Fruit fly (Drosophila melanogaster): Measurements from ENCODE around the gene CG12182.

DNA sequence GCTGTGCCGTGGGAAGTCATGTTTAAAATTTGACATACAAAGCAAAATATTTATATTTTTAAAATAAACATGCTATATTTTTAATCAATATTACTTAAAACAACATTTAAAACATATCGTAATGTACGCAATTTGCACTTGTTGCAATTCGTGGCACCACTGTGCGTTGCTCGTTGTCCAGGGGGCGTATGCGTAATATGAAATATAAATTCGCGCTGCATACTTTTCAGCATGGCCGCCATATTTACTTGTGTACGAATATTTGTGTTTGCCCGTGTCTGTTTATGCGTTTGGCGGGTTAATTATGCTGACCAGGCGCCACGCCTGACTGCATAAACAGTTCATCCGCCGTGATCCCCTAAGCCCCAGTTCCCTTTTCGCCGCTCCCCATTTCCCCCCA lies 9.4 kb upstream of the CG12182 start:
- no peak for TF ChIP-seq psq (optimal IDR thresholded peaks at IDR 0.05)
- TF ChIP-seq usp (GFP tag; optimal IDR thresholded peaks at IDR 0.05): no peak
- TF ChIP-seq EcR (GFP tag; optimal IDR thresholded peaks at IDR 0.05): no peak
- TF ChIP-seq CG8478 (optimal IDR thresholded peaks at IDR 0.05): no peak
- no peak for TF ChIP-seq pan (optimal IDR thresholded peaks at IDR 0.05)
